Worm (Caenorhabditis elegans) whole organism, young adult: ENCODE results near the gene cyn-16.

Experiments used
- F10E7.11 ChIP-seq: sonication (generic microtip); optimal IDR thresholded peaks from 2 replicates; lab custom pipeline; 2017; ENCODE audit warnings: mild to moderate bottlenecking, missing genetic modification characterization, moderate library complexity, missing compliant biosample characterization
- F37B4.10 ChIP-seq: fragments of 200-800 bp; sonication (Bioruptor generic); IDR thresholded peaks from 2 replicates; pipeline ENCODE4 v1.3.6; 2022; ENCODE audit warnings: missing genetic modification characterization, missing compliant biosample characterization
- F57C9.4 ChIP-seq: sonication (generic microtip); optimal IDR thresholded peaks from 2 replicates; lab custom pipeline; 2017; ENCODE audit warnings: mild to moderate bottlenecking, missing genetic modification characterization, missing compliant biosample characterization
- Y56A3A.18 ChIP-seq: fragments of 200-800 bp; sonication (Bioruptor generic); IDR thresholded peaks from 2 replicates; pipeline ENCODE4 v1.3.6; 2022; ENCODE audit warnings: missing genetic modification reagents, missing genetic modification characterization, missing compliant biosample characterization
- Y79H2A.3 ChIP-seq: fragments of 200-800 bp; sonication (Bioruptor generic); conservative IDR thresholded peaks from 2 replicates; pipeline ENCODE4 v1.3.6; 2022; ENCODE audit warnings: missing genetic modification reagents, missing genetic modification characterization, missing compliant biosample characterization
- ZK185.1 ChIP-seq: sonication (generic microtip); optimal IDR thresholded peaks from 2 replicates; lab custom pipeline; 2016; ENCODE audit warnings: mild to moderate bottlenecking, missing genetic modification characterization, missing compliant biosample characterization; ENCODE audit not compliant: poor library complexity, severe bottlenecking
- aptf-2 ChIP-seq: fragments of 200-800 bp; sonication (Bioruptor generic); conservative IDR thresholded peaks from 2 replicates; pipeline ENCODE4 v1.3.6; 2022; ENCODE audit warnings: missing genetic modification reagents, missing genetic modification characterization, missing compliant biosample characterization
- aptf-3 ChIP-seq: fragments of 200-800 bp; sonication (Bioruptor generic); IDR thresholded peaks from 2 replicates; pipeline ENCODE4 v1.3.6; 2022; ENCODE audit warnings: missing genetic modification characterization, missing compliant biosample characterization
- bed-1 ChIP-seq: fragments of 200-800 bp; sonication (Bioruptor generic); IDR thresholded peaks from 2 replicates; pipeline ENCODE4 v1.3.6; 2022; ENCODE audit warnings: missing genetic modification reagents, missing genetic modification characterization, missing compliant biosample characterization
- ccch-3 ChIP-seq: fragments of 200-800 bp; sonication (Bioruptor generic); optimal IDR thresholded peaks from 2 replicates; lab custom pipeline; 2018; ENCODE audit warnings: mild to moderate bottlenecking, missing genetic modification characterization, missing compliant biosample characterization
- cebp-1 ChIP-seq, 2 experiments: fragments of 200-800 bp in 1 of 2; sonication (Bioruptor generic) in 1 of 2; sonication (generic microtip) in 1 of 2; IDR thresholded peaks in 1 of 2; optimal IDR thresholded peaks in 1 of 2; 2 replicates each; pipeline versions ENCODE4 v1.3.6 to Lab custom; 2017 to 2022; ENCODE audit warnings: missing compliant biosample characterization in 2 of 2, missing genetic modification characterization in 2 of 2, mild to moderate bottlenecking in 1 of 2, missing genetic modification reagents in 1 of 2, moderate library complexity in 1 of 2
- ceh-100 ChIP-seq: fragments of 200-800 bp; sonication (Bioruptor generic); IDR thresholded peaks from 2 replicates; pipeline ENCODE4 v1.3.6; 2022; ENCODE audit warnings: missing genetic modification reagents, missing genetic modification characterization, missing compliant biosample characterization
- ceh-58 ChIP-seq: fragments of 200-800 bp; sonication (Bioruptor generic); IDR thresholded peaks from 2 replicates; pipeline ENCODE4 v1.3.6; 2022; ENCODE audit warnings: missing genetic modification characterization, missing compliant biosample characterization
- chd-7 ChIP-seq: sonication (generic microtip); optimal IDR thresholded peaks from 2 replicates; lab custom pipeline; 2016; ENCODE audit warnings: mild to moderate bottlenecking, missing genetic modification characterization, moderate library complexity, missing compliant biosample characterization
- egrh-3 ChIP-seq: fragments of 200-800 bp; sonication (Bioruptor generic); IDR thresholded peaks from 2 replicates; pipeline ENCODE4 v1.3.6; 2022; ENCODE audit warnings: missing genetic modification reagents, missing genetic modification characterization, missing compliant biosample characterization
- lag-1 ChIP-seq: fragments of 200-800 bp; sonication (Bioruptor generic); IDR thresholded peaks from 2 replicates; pipeline ENCODE4 v1.3.6; 2022; ENCODE audit warnings: missing genetic modification reagents, missing genetic modification characterization, missing compliant biosample characterization
- let-607 ChIP-seq, 2 experiments: fragments of 200-800 bp in 1 of 2; sonication (Bioruptor generic) in 1 of 2; sonication (generic microtip) in 1 of 2; optimal IDR thresholded peaks; 2 replicates each; lab custom pipeline; 2016 to 2018; ENCODE audit warnings: mild to moderate bottlenecking in 2 of 2, missing compliant biosample characterization in 2 of 2, missing genetic modification characterization in 2 of 2, moderate library complexity in 2 of 2, missing genotype in 1 of 2
- lin-40 ChIP-seq: sonication (generic microtip); optimal IDR thresholded peaks from 2 replicates; lab custom pipeline; 2016; ENCODE audit warnings: missing genetic modification characterization, mild to moderate bottlenecking, missing compliant biosample characterization, missing genotype, missing genetic modification reagents
- madf-3 ChIP-seq: fragments of 200-800 bp; sonication (Bioruptor generic); IDR thresholded peaks from 2 replicates; pipeline ENCODE4 v1.3.6; 2022; ENCODE audit warnings: missing genetic modification reagents, missing genetic modification characterization, missing compliant biosample characterization
- mes-4 ChIP-seq: sonication (generic microtip); optimal IDR thresholded peaks from 2 replicates; lab custom pipeline; 2016; ENCODE audit warnings: missing genotype, missing genetic modification characterization, missing compliant biosample characterization
- nfya-1 ChIP-seq: sonication (generic microtip); optimal IDR thresholded peaks from 2 replicates; lab custom pipeline; 2017; ENCODE audit warnings: antibody characterized with exemption, missing compliant biosample characterization, missing genetic modification characterization, borderline replicate concordance; ENCODE audit not compliant: insufficient read depth
- nfya-2 ChIP-seq: fragments of 200-800 bp; sonication (Bioruptor generic); IDR thresholded peaks from 2 replicates; pipeline ENCODE4 v1.3.6; 2022; ENCODE audit warnings: missing genetic modification reagents, missing genetic modification characterization, missing compliant biosample characterization
- nfyb-1 ChIP-seq: fragments of 200-800 bp; sonication (Bioruptor generic); IDR thresholded peaks from 2 replicates; pipeline ENCODE4 v1.3.6; 2022; ENCODE audit warnings: missing genetic modification reagents, missing genetic modification characterization, missing compliant biosample characterization
- nhr-90 ChIP-seq: sonication (generic microtip); optimal IDR thresholded peaks from 2 replicates; lab custom pipeline; 2016; ENCODE audit warnings: missing genotype, mild to moderate bottlenecking, missing genetic modification characterization, missing compliant biosample characterization
- snpc-1.3 ChIP-seq: sonication (generic microtip); optimal IDR thresholded peaks from 2 replicates; lab custom pipeline; 2017; ENCODE audit warnings: missing genetic modification characterization, mild to moderate bottlenecking, missing compliant biosample characterization, antibody characterized with exemption, moderate library complexity, missing genotype, missing genetic modification reagents; ENCODE audit not compliant: insufficient read depth
- snpc-4 ChIP-seq, 5 experiments: fragments of 150-350 bp in 1 of 5; sonication (generic microtip) in 4 of 5; optimal IDR thresholded peaks; 2 replicates each; lab custom pipeline; 2014 to 2018; ENCODE audit warnings: missing genetic modification characterization in 5 of 5, missing biosample characterization in 3 of 5, antibody characterized with exemption in 2 of 5, mild to moderate bottlenecking in 2 of 5, missing compliant biosample characterization in 2 of 5, missing genotype in 2 of 5, moderate library complexity in 2 of 5, missing genetic modification reagents in 1 of 5
- tlf-1 ChIP-seq: fragments of 200-800 bp; sonication (Bioruptor generic); optimal IDR thresholded peaks from 2 replicates; lab custom pipeline; 2018; ENCODE audit warnings: mild to moderate bottlenecking, missing genetic modification characterization, missing compliant biosample characterization
- unc-62 ChIP-seq: fragments of 150-350 bp; optimal IDR thresholded peaks from 2 replicates; lab custom pipeline; 2014; ENCODE audit warnings: missing biosample characterization, missing genetic modification reagents, missing genetic modification characterization
- zfh-2 ChIP-seq: fragments of 200-800 bp; sonication (Bioruptor generic); conservative IDR thresholded peaks from 2 replicates; pipeline ENCODE4 v1.3.6; 2022; ENCODE audit warnings: missing genetic modification reagents, missing genetic modification characterization, missing compliant biosample characterization
- ztf-22 ChIP-seq: fragments of 200-800 bp; sonication (Bioruptor generic); optimal IDR thresholded peaks from 2 replicates; lab custom pipeline; 2018; ENCODE audit warnings: mild to moderate bottlenecking, missing genetic modification characterization, moderate library complexity, missing compliant biosample characterization
- ztf-25 ChIP-seq: fragments of 200-800 bp; sonication (Bioruptor generic); IDR thresholded peaks from 2 replicates; pipeline ENCODE4 v1.3.6; 2022; ENCODE audit warnings: missing genetic modification reagents, missing genetic modification characterization, missing compliant biosample characterization

The cyn-16 gene

DNA sequence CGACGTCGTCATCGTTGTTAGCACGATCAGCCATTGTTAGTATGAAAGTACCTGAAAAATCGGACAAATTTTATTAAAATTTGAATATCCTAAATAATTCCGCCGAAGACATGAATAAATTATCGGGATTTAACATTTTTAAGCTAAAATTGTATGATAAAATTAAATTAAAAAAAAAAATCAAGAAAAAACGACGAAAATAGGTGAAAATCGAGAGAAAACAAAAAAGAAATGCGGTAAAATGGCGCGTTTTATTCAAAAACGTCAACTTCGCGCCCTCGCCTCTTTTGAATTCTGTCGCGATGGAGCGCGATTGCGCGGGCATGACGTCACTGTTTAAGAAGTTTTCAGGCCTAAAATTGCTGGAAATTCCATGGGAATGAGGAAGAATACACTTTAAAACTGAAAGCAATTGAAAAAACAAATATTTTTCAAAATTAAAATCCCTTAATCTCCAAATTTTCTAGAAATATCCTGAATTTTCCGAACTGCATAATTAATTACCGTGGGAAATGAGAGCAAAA, 29.9 kb downstream of the cyn-16 start, which contains the start of gene mcm-2 (continued):
- TF ChIP-seq nfyb-1 (GFP tag; lab: Robert Waterston, UW), result peak; percentile 64
- TF ChIP-seq F10E7.11 (tag; lab: Kevin White, UChicago), result no peak

DNA sequence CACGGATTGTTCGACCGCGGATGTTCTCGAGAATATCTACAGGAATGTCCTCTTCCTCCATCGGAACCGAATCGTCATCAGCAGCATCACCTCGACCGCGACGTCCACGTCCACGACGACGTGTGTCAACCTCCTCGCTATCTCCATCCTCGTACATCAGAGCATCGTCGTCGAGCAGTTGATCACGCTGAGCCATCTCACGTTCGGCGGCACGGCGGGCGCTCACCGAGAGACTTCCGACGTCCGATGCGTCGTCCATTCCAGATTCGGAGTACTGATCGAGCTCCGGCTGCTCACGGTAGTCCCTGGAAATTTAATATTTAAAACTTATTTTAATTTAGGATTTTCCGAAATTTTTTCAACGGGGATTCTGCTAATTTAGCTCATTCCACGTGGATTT, 30.6 kb downstream of the cyn-16 start:
- no peak for TF ChIP-seq ccch-3 (GFP tag; lab: Kevin White, UChicago)
- no peak for TF ChIP-seq lin-40 (tag; lab: Kevin White, UChicago)
- TF ChIP-seq zfh-2, result peak; percentile 78
- TF ChIP-seq madf-3 (GFP tag; lab: Robert Waterston, UW), result 0 out of 2 replicates have a peak, but pooled peaks have one; percentile 41
- peak; percentile 51; the same call in 1 of the 2 replicates for TF ChIP-seq egrh-3 (GFP tag; lab: Robert Waterston, UW)
- TF ChIP-seq ceh-58, result 0 out of 2 replicates have a peak, but pooled peaks have one; percentile 5
- no peak for TF ChIP-seq bed-1
- peak; percentile 36; the same call in 1 of the 2 replicates for TF ChIP-seq Y79H2A.3
- TF ChIP-seq, all 124 proteins: peak for 5

DNA sequence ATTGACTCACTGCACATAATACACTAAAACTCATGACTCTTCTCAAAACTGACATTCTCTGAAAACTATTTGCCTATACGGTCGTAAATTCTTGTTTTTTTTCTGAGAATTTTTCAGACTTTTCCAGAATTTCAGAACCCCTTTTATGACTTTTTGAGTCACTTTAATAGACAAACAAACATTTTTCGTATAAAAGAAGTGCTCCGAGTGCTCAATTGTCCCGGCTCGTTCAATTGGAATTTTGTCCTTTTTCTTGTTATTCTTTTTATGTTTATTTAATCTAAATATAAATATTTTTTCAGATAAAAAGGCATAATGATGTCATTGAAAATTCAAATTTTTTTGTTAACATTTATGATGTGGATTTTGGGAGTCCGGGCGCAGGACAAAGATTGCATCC, 37.6 kb downstream of the cyn-16 start, which contains the start of gene Y17G7B.23:
Y17G7B.23 (plus strand) TSS at position 301 of the 400 bp plus-strand sequence.
- TF ChIP-seq unc-62 (GFP tag; lab: Kevin White, UChicago), result no peak
- no peak for TF ChIP-seq snpc-1.3 (tag; lab: Kevin White, UChicago)
- TF ChIP-seq lag-1, result no peak
- TF ChIP-seq nhr-90 (tag; lab: Kevin White, UChicago), result no peak

DNA sequence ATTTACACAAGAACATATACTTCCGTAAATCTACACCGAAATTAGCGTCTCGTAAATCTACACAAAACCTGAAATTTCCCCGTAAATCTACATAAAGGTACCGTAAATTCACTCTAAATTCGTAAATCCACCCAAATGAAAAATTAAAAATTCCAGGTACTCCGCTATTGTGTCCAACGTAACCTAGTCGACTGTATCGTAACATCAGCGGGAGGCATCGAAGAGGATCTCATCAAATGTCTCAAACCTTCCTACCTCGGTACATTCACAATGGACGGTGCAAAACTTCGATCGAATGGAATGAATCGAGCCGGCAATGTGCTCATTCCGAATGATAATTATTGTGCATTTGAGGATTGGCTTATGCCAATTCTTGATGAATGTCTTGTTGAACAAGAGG, 41.6 kb downstream of the cyn-16 start:
- TF ChIP-seq ZK185.1 (tag; lab: Kevin White, UChicago) (no peak), aptf-2 (GFP tag; lab: Robert Waterston, UW) (no peak), chd-7 (tag; lab: Kevin White, UChicago) (no peak), ceh-100 (GFP tag; lab: Robert Waterston, UW) (no peak), aptf-3 (GFP tag; lab: Robert Waterston, UW) (no peak), F37B4.10 (GFP tag; lab: Robert Waterston, UW) (no peak), Y56A3A.18 (GFP tag; lab: Robert Waterston, UW) (no peak), nfya-1 (tag; lab: Kevin White, UChicago) (no peak), ztf-25 (GFP tag; lab: Robert Waterston, UW) (no peak), mes-4 (tag; lab: Kevin White, UChicago) (no peak)

DNA sequence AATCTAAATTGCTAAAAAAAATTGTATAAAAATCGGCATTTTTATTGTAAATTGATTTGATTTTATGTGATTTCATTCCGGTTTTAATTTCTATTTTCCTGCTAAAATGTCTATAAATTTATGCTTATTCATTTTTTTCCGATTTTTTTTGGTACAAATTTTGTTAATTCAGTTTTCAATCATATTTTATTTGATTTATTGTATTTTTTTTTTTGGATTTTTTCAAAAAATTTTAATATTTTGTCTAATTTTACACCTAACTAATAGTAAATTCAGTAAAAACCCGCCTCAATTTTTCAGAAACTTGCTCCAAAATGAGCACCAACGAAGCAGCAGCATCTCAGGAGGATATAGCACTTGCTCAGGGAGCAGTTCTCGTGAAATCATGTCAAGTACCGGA, 43.8 kb downstream of the cyn-16 start, which contains the start of gene dhps-1:
dhps-1 (plus strand) TSS at position 301 of the 400 bp plus-strand sequence.
- TF ChIP-seq cebp-1 (GFP tag; IDR thresholded peaks at IDR 0.05; lab: Robert Waterston, UW), result no peak
- no peak for TF ChIP-seq cebp-1 (tag; optimal IDR thresholded peaks at IDR 0.05; lab: Kevin White, UChicago)
- no peak for TF ChIP-seq let-607 (tag; optimal IDR thresholded peaks at IDR 0.05; lab: Kevin White, UChicago)
- no peak for TF ChIP-seq ZK185.1 (tag; lab: Kevin White, UChicago)
- no peak for TF ChIP-seq nfya-2 (GFP tag; lab: Robert Waterston, UW)
- TF ChIP-seq tlf-1 (GFP tag; lab: Kevin White, UChicago), result no peak
- TF ChIP-seq F57C9.4 (tag; lab: Kevin White, UChicago), result no peak
- TF ChIP-seq snpc-4 (GFP tag; optimal IDR thresholded peaks at IDR 0.05; lab: Kevin White, UChicago), result no peak
- no peak for TF ChIP-seq snpc-4 (tag; optimal IDR thresholded peaks at IDR 0.05; lab: Kevin White, UChicago)
- no peak for TF ChIP-seq ztf-22
- TF ChIP-seq nfya-1 (tag; lab: Kevin White, UChicago), result no peak
